Fruit fly (Drosophila melanogaster) whole organism, pupa: ENCODE results near the gene mtTFB2.

Source experiments
- CG12605 ChIP-seq: fragments of 200-800 bp; sonication (Bioruptor generic); IDR thresholded peaks from 2 replicates; pipeline ENCODE4 v1.3.6; 2022; ENCODE audit warnings: missing biosample characterization, missing genetic modification characterization
- CG13204 ChIP-seq: fragments of 200-800 bp; sonication (Bioruptor generic); optimal IDR thresholded peaks from 2 replicates; lab custom pipeline; 2018; ENCODE audit warnings: missing biosample characterization, mild to moderate bottlenecking, missing genetic modification characterization, moderate library complexity
- CG17806 ChIP-seq: fragments of 200-800 bp; sonication (Bioruptor generic); optimal IDR thresholded peaks from 2 replicates; lab custom pipeline; 2018; ENCODE audit warnings: missing biosample characterization, mild to moderate bottlenecking, missing genetic modification characterization, moderate library complexity
- CG32121 ChIP-seq: fragments of 200-800 bp; sonication (Bioruptor generic); IDR thresholded peaks from 2 replicates; pipeline ENCODE4 v1.3.6; 2022; ENCODE audit warnings: missing biosample characterization, missing genetic modification characterization
- CG4496 ChIP-seq: fragments of 200-800 bp; sonication (Bioruptor generic); IDR thresholded peaks from 3 replicates; pipeline ENCODE4 v1.3.6; 2022; ENCODE audit warnings: missing biosample characterization, missing genetic modification characterization
- CG8159 ChIP-seq: fragments of 200-800 bp; sonication (Bioruptor generic); optimal IDR thresholded peaks from 3 replicates; lab custom pipeline; 2018; ENCODE audit warnings: missing biosample characterization, mild to moderate bottlenecking, missing genetic modification characterization, moderate library complexity
- CG8301 ChIP-seq: fragments of 200-800 bp; sonication (Bioruptor generic); optimal IDR thresholded peaks from 2 replicates; lab custom pipeline; 2018; ENCODE audit warnings: missing biosample characterization, mild to moderate bottlenecking, missing genetic modification characterization
- D1 ChIP-seq: fragments of 200-800 bp; sonication (Bioruptor generic); optimal IDR thresholded peaks from 2 replicates; lab custom pipeline; 2018; ENCODE audit warnings: missing biosample characterization, mild to moderate bottlenecking, missing genetic modification characterization, moderate library complexity
- Pif1A ChIP-seq: fragments of 200-800 bp; sonication (Bioruptor generic); optimal IDR thresholded peaks from 3 replicates; lab custom pipeline; 2016; ENCODE audit warnings: missing biosample characterization, missing genetic modification characterization
- Snoo ChIP-seq: fragments of 200-800 bp; sonication (Bioruptor generic); optimal IDR thresholded peaks from 3 replicates; lab custom pipeline; 2017; ENCODE audit warnings: missing biosample characterization, mild to moderate bottlenecking, missing genetic modification characterization, inconsistent platforms
- fd96Ca ChIP-seq: fragments of 200-800 bp; sonication (Bioruptor generic); IDR thresholded peaks from 3 replicates; pipeline ENCODE4 v1.3.6; 2022; ENCODE audit warnings: missing biosample characterization, missing genetic modification characterization
- gl ChIP-seq: fragments of 200-800 bp; sonication (Bioruptor generic); optimal IDR thresholded peaks from 2 replicates; lab custom pipeline; 2018; ENCODE audit warnings: missing biosample characterization, mild to moderate bottlenecking, missing genetic modification characterization

dm6 chr3R:10068780-10069179 lies 23.4 kb downstream of the mtTFB2 start:
- TF ChIP-seq CG4496: no peak
- no peak for TF ChIP-seq Pif1A (GFP tag; lab: Kevin White, UChicago)
- no peak for TF ChIP-seq Snoo
- no peak for TF ChIP-seq CG12605 (GFP tag; lab: Robert Waterston, UW)
- no peak for TF ChIP-seq CG8159 (tag; lab: Kevin White, UChicago)
- no peak for TF ChIP-seq CG17806 (tag; lab: Kevin White, UChicago)
- TF ChIP-seq gl (tag; lab: Kevin White, UChicago): no peak
- TF ChIP-seq fd96Ca: no peak
- TF ChIP-seq CG13204 (GFP tag; lab: Kevin White, UChicago): no peak
- TF ChIP-seq CG8301 (tag; lab: Kevin White, UChicago): no peak
- TF ChIP-seq D1 (tag; lab: Kevin White, UChicago): no peak
- no peak for TF ChIP-seq CG32121 (GFP tag; lab: Robert Waterston, UW)
